Fruit fly (Drosophila melanogaster) whole organism: Measurements from ENCODE around the gene Cdk1.

Experiments used
- CG8478 ChIP-seq: fragments of >200 bp; optimal IDR thresholded peaks from 2 replicates; lab custom pipeline; 2018; ENCODE audit warnings: inconsistent platforms
- EcR ChIP-seq, 2 experiments: fragments of >200 bp; optimal IDR thresholded peaks; 2 replicates each; lab custom pipeline; 2017; ENCODE audit warnings: missing biosample characterization in 2 of 2, missing genetic modification characterization in 2 of 2, missing genetic modification reagents in 2 of 2
- psq ChIP-seq: fragments of >200 bp; optimal IDR thresholded peaks from 2 replicates; lab custom pipeline; 2017
- usp ChIP-seq: fragments of >200 bp; optimal IDR thresholded peaks from 2 replicates; lab custom pipeline; 2017; ENCODE audit warnings: missing biosample characterization, missing genetic modification characterization, mixed read lengths

dm6 chr2L:10405008-10405654 lies 19.1 kb upstream of the Cdk1 start, which contains the start of the genes CG17768, LSm-4 and Ir31a:
- TF ChIP-seq psq (lab: Kevin White, UChicago) (no peak), CG8478 (lab: Kevin White, UChicago) (no peak), EcR (GFP tag; optimal IDR thresholded peaks at IDR 0.05; lab: Kevin White, UChicago) (no peak), usp (GFP tag; lab: Kevin White, UChicago) (no peak)
